Fruit fly (Drosophila melanogaster) whole organism, wandering third instar larva: Measurements from ENCODE around the gene rb.

Source experiments
- CG32264 ChIP-seq: fragments of 200-800 bp; sonication (Bioruptor generic); optimal IDR thresholded peaks from 2 replicates; lab custom pipeline; 2016; ENCODE audit warnings: missing biosample characterization, missing genetic modification characterization
- Jra ChIP-seq: sonication (Bioruptor generic); optimal IDR thresholded peaks from 2 replicates; lab custom pipeline; 2016; ENCODE audit warnings: missing biosample characterization, missing genetic modification characterization
- Myc ChIP-seq: fragments of >200 bp; optimal IDR thresholded peaks from 2 replicates; lab custom pipeline; 2017
- OdsH ChIP-seq: fragments of 200-800 bp; sonication (Bioruptor generic); optimal IDR thresholded peaks from 2 replicates; lab custom pipeline; 2016; ENCODE audit warnings: missing biosample characterization, mild to moderate bottlenecking, missing genetic modification characterization
- dmrt93B ChIP-seq: fragments of 200-800 bp; sonication (Bioruptor generic); optimal IDR thresholded peaks from 2 replicates; lab custom pipeline; 2018; ENCODE audit warnings: missing biosample characterization, mild to moderate bottlenecking, missing genetic modification characterization
- dsf ChIP-seq: sonication (Bioruptor generic); optimal IDR thresholded peaks from 2 replicates; lab custom pipeline; 2016; ENCODE audit warnings: missing biosample characterization, missing genetic modification characterization, borderline replicate concordance
- foxo ChIP-seq, 2 experiments: fragments of 200-800 bp; sonication (Bioruptor generic); optimal IDR thresholded peaks; 2 replicates in 1 of 2; 3 replicates in 1 of 2; lab custom pipeline; 2016 to 2017; ENCODE audit warnings: missing biosample characterization in 2 of 2, missing genetic modification characterization in 2 of 2
- h ChIP-seq: fragments of 200-800 bp; sonication (Bioruptor generic); optimal IDR thresholded peaks from 3 replicates; lab custom pipeline; 2016; ENCODE audit warnings: missing biosample characterization, mild to moderate bottlenecking, missing genetic modification characterization
- psq ChIP-seq: fragments of 200-800 bp; sonication (Bioruptor generic); optimal IDR thresholded peaks from 3 replicates; lab custom pipeline; 2017; ENCODE audit warnings: missing biosample characterization, mild to moderate bottlenecking, missing genetic modification characterization, moderate library complexity
- rgr ChIP-seq: fragments of 200-800 bp; sonication (Bioruptor generic); optimal IDR thresholded peaks from 3 replicates; lab custom pipeline; 2016; ENCODE audit warnings: missing biosample characterization, mild to moderate bottlenecking, missing genetic modification characterization
- sage ChIP-seq: fragments of 200-800 bp; sonication (Bioruptor generic); optimal IDR thresholded peaks from 2 replicates; lab custom pipeline; 2016; ENCODE audit warnings: missing biosample characterization, mild to moderate bottlenecking, missing genetic modification characterization
- sv ChIP-seq: fragments of 200-800 bp; sonication (Bioruptor generic); optimal IDR thresholded peaks from 3 replicates; lab custom pipeline; 2016; ENCODE audit warnings: missing biosample characterization, missing genetic modification characterization
- usp ChIP-seq: fragments of >200 bp; optimal IDR thresholded peaks from 2 replicates; lab custom pipeline; 2017; ENCODE audit warnings: missing biosample characterization, missing genetic modification characterization

DNA sequence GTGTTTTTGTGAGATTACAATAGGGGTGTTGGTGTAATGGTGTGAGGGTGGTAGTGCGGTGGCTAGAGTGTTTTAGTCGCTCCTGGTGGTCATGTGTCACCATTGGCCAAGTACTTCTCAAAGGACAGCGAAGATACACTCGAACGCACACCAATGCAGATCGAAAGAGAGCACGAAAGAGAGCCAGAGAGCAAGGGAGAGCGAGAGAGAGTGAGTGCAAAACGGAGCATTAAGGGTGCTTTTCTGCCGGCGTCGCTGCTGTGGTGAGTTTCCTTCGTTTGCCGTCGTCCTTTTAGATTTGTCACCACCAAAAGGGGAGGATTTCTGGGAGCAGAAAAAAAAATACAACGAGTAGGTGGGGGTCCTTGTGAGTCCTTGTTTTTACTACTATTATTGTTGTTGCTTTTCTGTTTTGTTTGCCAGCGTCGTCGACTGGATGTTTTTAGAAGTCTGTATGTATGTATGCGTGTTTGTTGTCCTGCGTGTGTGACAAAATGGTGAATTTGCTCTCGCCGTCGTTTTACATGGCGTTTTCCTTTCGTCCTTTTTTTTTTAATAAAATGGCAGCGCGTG is 32.3 kb downstream of the rb start:
- TF ChIP-seq usp (GFP tag; lab: Kevin White, UChicago) (no peak), Jra (GFP tag; lab: Kevin White, UChicago) (no peak), sage (GFP tag; lab: Kevin White, UChicago) (no peak), h (no peak), Myc (no peak), dsf (GFP tag; lab: Kevin White, UChicago) (no peak), psq (GFP tag; lab: Kevin White, UChicago) (no peak), CG32264 (no peak), rgr (no peak), OdsH (GFP tag; lab: Kevin White, UChicago) (no peak), dmrt93B (GFP tag; lab: Kevin White, UChicago) (no peak), foxo (GFP tag; optimal IDR thresholded peaks at IDR 0.05; lab: Kevin White, UChicago) (no peak), sv (GFP tag; lab: Kevin White, UChicago) (no peak)
